Worm (Caenorhabditis elegans): Measurements from ENCODE around the gene srd-74.

- TF ChIP-seq him-1 (tag; optimal IDR thresholded peaks at IDR 0.05) (no peak), dao-5 (tag; optimal IDR thresholded peaks at IDR 0.05) (no peak)
Measured at ce11 chrIII:11829062-11829461, 47.2 kb downstream of the srd-74 start.

All from whole organism, L4/young adult.